Worm (Caenorhabditis elegans) whole organism, late embryonic: ENCODE measurements around the gene F09E10.5.

ENCODE experiments used
- C08G9.2 ChIP-seq: sonication (generic microtip); optimal IDR thresholded peaks from 2 replicates; lab custom pipeline; 2016; ENCODE audit warnings: mild to moderate bottlenecking, missing genetic modification characterization, moderate library complexity, missing compliant biosample characterization
- F13H6.1 ChIP-seq: sonication (generic microtip); optimal IDR thresholded peaks from 2 replicates; lab custom pipeline; 2016; ENCODE audit warnings: missing genetic modification characterization, missing compliant biosample characterization
- ahr-1 ChIP-seq: sonication (generic microtip); optimal IDR thresholded peaks from 2 replicates; lab custom pipeline; 2016; ENCODE audit warnings: missing genetic modification characterization, missing compliant biosample characterization
- ama-1 ChIP-seq: fragments of 150-350 bp; optimal IDR thresholded peaks from 2 replicates; lab custom pipeline; 2014
- ceh-14 ChIP-seq: sonication (generic microtip); optimal IDR thresholded peaks from 2 replicates; lab custom pipeline; 2016; ENCODE audit warnings: missing genotype, missing genetic modification characterization, missing compliant biosample characterization
- ceh-18 ChIP-seq: sonication (generic microtip); optimal IDR thresholded peaks from 2 replicates; lab custom pipeline; 2016; ENCODE audit warnings: missing genetic modification characterization, missing compliant biosample characterization
- ceh-2 ChIP-seq: sonication (generic microtip); optimal IDR thresholded peaks from 2 replicates; lab custom pipeline; 2016; ENCODE audit warnings: missing genotype, missing genetic modification characterization, missing compliant biosample characterization
- ceh-22 ChIP-seq: sonication (generic microtip); optimal IDR thresholded peaks from 2 replicates; lab custom pipeline; 2017; ENCODE audit warnings: missing biosample characterization, missing genetic modification characterization
- ceh-24 ChIP-seq: sonication (generic microtip); optimal IDR thresholded peaks from 2 replicates; lab custom pipeline; 2016; ENCODE audit warnings: mild to moderate bottlenecking, missing genetic modification characterization, missing compliant biosample characterization
- ceh-30 ChIP-seq: fragments of 150-350 bp; optimal IDR thresholded peaks from 2 replicates; lab custom pipeline; 2014; ENCODE audit warnings: missing biosample characterization, missing genetic modification characterization
- ceh-31 ChIP-seq: sonication (generic microtip); optimal IDR thresholded peaks from 2 replicates; lab custom pipeline; 2016; ENCODE audit warnings: missing genetic modification characterization, missing compliant biosample characterization
- ceh-34 ChIP-seq: sonication (generic microtip); optimal IDR thresholded peaks from 2 replicates; lab custom pipeline; 2016; ENCODE audit warnings: mild to moderate bottlenecking, missing genetic modification characterization, missing compliant biosample characterization
- ceh-45 ChIP-seq: fragments of 200-800 bp; sonication (Bioruptor generic); IDR thresholded peaks from 2 replicates; pipeline ENCODE4 v1.3.6; 2022; ENCODE audit warnings: missing genetic modification reagents, missing genetic modification characterization, missing compliant biosample characterization
- ceh-48 ChIP-seq: sonication (generic microtip); optimal IDR thresholded peaks from 2 replicates; lab custom pipeline; 2016; ENCODE audit warnings: missing genetic modification characterization, inconsistent platforms, missing compliant biosample characterization
- ceh-6 ChIP-seq: fragments of 200-800 bp; sonication (Bioruptor generic); optimal IDR thresholded peaks from 2 replicates; lab custom pipeline; 2018; ENCODE audit warnings: mild to moderate bottlenecking, missing genetic modification characterization, missing compliant biosample characterization
- ceh-9 ChIP-seq: sonication (generic microtip); optimal IDR thresholded peaks from 2 replicates; lab custom pipeline; 2016; ENCODE audit warnings: mild to moderate bottlenecking, missing genetic modification characterization, inconsistent platforms, missing compliant biosample characterization
- dmd-4 ChIP-seq: sonication (generic microtip); optimal IDR thresholded peaks from 2 replicates; lab custom pipeline; 2016; ENCODE audit warnings: borderline replicate concordance, missing genetic modification characterization, missing compliant biosample characterization
- dve-1 ChIP-seq: sonication (generic microtip); optimal IDR thresholded peaks from 2 replicates; lab custom pipeline; 2017; ENCODE audit warnings: antibody characterized with exemption, mild to moderate bottlenecking, missing genetic modification characterization, missing compliant biosample characterization
- elt-2 ChIP-seq: sonication (generic microtip); optimal IDR thresholded peaks from 2 replicates; lab custom pipeline; 2016; ENCODE audit warnings: missing genetic modification reagents, missing genetic modification characterization, missing compliant biosample characterization
- elt-4 ChIP-seq: sonication (generic microtip); optimal IDR thresholded peaks from 2 replicates; lab custom pipeline; 2016; ENCODE audit warnings: missing genetic modification characterization, missing compliant biosample characterization
- ets-4 ChIP-seq: sonication (generic microtip); optimal IDR thresholded peaks from 2 replicates; lab custom pipeline; 2016; ENCODE audit warnings: missing genetic modification characterization, missing compliant biosample characterization
- fkh-10 ChIP-seq: fragments of 150-350 bp; optimal IDR thresholded peaks from 2 replicates; lab custom pipeline; 2014; ENCODE audit warnings: missing biosample characterization, missing genetic modification reagents, missing genetic modification characterization
- fkh-6 ChIP-seq: sonication (generic microtip); optimal IDR thresholded peaks from 2 replicates; lab custom pipeline; 2016; ENCODE audit warnings: missing genetic modification characterization, missing compliant biosample characterization
- hlh-30 ChIP-seq: sonication (generic microtip); optimal IDR thresholded peaks from 2 replicates; lab custom pipeline; 2017; ENCODE audit warnings: antibody characterized with exemption, missing genetic modification characterization, missing compliant biosample characterization; ENCODE audit not compliant: insufficient read depth
- hlh-8 ChIP-seq: sonication (generic microtip); optimal IDR thresholded peaks from 2 replicates; lab custom pipeline; 2016; ENCODE audit warnings: missing genotype, missing genetic modification characterization, missing compliant biosample characterization
- lim-6 ChIP-seq: sonication (generic microtip); optimal IDR thresholded peaks from 2 replicates; lab custom pipeline; 2016; ENCODE audit warnings: missing genetic modification characterization, missing compliant biosample characterization
- lin-11 ChIP-seq: fragments of 200-800 bp; sonication (Bioruptor generic); optimal IDR thresholded peaks from 2 replicates; lab custom pipeline; 2018; ENCODE audit warnings: mild to moderate bottlenecking, missing genetic modification characterization, missing compliant biosample characterization
- madf-2 ChIP-seq: sonication (generic microtip); optimal IDR thresholded peaks from 2 replicates; lab custom pipeline; 2017; ENCODE audit warnings: missing genetic modification characterization, missing compliant biosample characterization
- nfya-1 ChIP-seq: sonication (generic microtip); optimal IDR thresholded peaks from 2 replicates; lab custom pipeline; 2017; ENCODE audit warnings: missing genetic modification characterization, mild to moderate bottlenecking, missing compliant biosample characterization, antibody characterized with exemption, moderate library complexity
- nhr-11 ChIP-seq: fragments of 150-350 bp; optimal IDR thresholded peaks from 2 replicates; lab custom pipeline; 2014; ENCODE audit warnings: missing biosample characterization, missing genetic modification characterization
- nhr-232 ChIP-seq: sonication (generic microtip); optimal IDR thresholded peaks from 2 replicates; lab custom pipeline; 2016; ENCODE audit warnings: missing genetic modification characterization, missing compliant biosample characterization
- pag-3 ChIP-seq: sonication (generic microtip); optimal IDR thresholded peaks from 2 replicates; lab custom pipeline; 2016; ENCODE audit warnings: missing compliant biosample characterization, missing genetic modification characterization, borderline replicate concordance
- pat-9 ChIP-seq: fragments of 200-800 bp; sonication (Bioruptor generic); optimal IDR thresholded peaks from 2 replicates; lab custom pipeline; 2018; ENCODE audit warnings: mild to moderate bottlenecking, missing genetic modification characterization, moderate library complexity, missing compliant biosample characterization
- pax-1 ChIP-seq: fragments of 150-350 bp; optimal IDR thresholded peaks from 2 replicates; lab custom pipeline; 2014; ENCODE audit warnings: missing biosample characterization, missing genetic modification characterization
- pha-2 ChIP-seq: sonication (generic microtip); optimal IDR thresholded peaks from 2 replicates; lab custom pipeline; 2017; ENCODE audit warnings: mild to moderate bottlenecking, missing genetic modification characterization, missing compliant biosample characterization
- pha-4 ChIP-seq: fragments of 150-350 bp; optimal IDR thresholded peaks from 2 replicates; lab custom pipeline; 2018; ENCODE audit warnings: missing biosample characterization, missing genetic modification reagents, missing genetic modification characterization
- pqm-1 ChIP-seq: sonication (generic microtip); optimal IDR thresholded peaks from 2 replicates; lab custom pipeline; 2016; ENCODE audit warnings: missing genetic modification characterization, missing compliant biosample characterization
- pros-1 ChIP-seq: fragments of 150-350 bp; optimal IDR thresholded peaks from 2 replicates; lab custom pipeline; 2014; ENCODE audit warnings: missing biosample characterization, missing genetic modification reagents, missing genetic modification characterization
- ref-2 ChIP-seq: sonication (generic microtip); optimal IDR thresholded peaks from 2 replicates; lab custom pipeline; 2016; ENCODE audit warnings: missing genetic modification characterization, missing compliant biosample characterization
- rnt-1 ChIP-seq: sonication (generic microtip); optimal IDR thresholded peaks from 2 replicates; lab custom pipeline; 2016; ENCODE audit warnings: missing genetic modification characterization, missing compliant biosample characterization
- sdc-2 ChIP-seq: sonication (generic microtip); optimal IDR thresholded peaks from 2 replicates; lab custom pipeline; 2016; ENCODE audit warnings: missing genotype, missing genetic modification characterization, missing compliant biosample characterization
- syd-9 ChIP-seq: sonication (generic microtip); optimal IDR thresholded peaks from 2 replicates; lab custom pipeline; 2016; ENCODE audit warnings: mild to moderate bottlenecking, missing genetic modification characterization, moderate library complexity, missing compliant biosample characterization
- tbx-2 ChIP-seq: sonication (generic microtip); optimal IDR thresholded peaks from 2 replicates; lab custom pipeline; 2016; ENCODE audit warnings: missing genetic modification characterization, missing compliant biosample characterization
- ttx-3 ChIP-seq: sonication (generic microtip); optimal IDR thresholded peaks from 2 replicates; lab custom pipeline; 2016; ENCODE audit warnings: missing genetic modification reagents, missing genetic modification characterization, missing compliant biosample characterization
- unc-42 ChIP-seq: sonication (generic microtip); optimal IDR thresholded peaks from 2 replicates; lab custom pipeline; 2016; ENCODE audit warnings: missing genotype, missing genetic modification characterization, missing compliant biosample characterization
- unc-55 ChIP-seq: sonication (generic microtip); optimal IDR thresholded peaks from 2 replicates; lab custom pipeline; 2017; ENCODE audit warnings: missing biosample characterization, missing genetic modification reagents, missing genetic modification characterization
- unc-86 ChIP-seq: sonication (generic microtip); optimal IDR thresholded peaks from 2 replicates; lab custom pipeline; 2016; ENCODE audit warnings: missing genetic modification characterization, missing compliant biosample characterization
- ztf-16 ChIP-seq: sonication (generic microtip); optimal IDR thresholded peaks from 2 replicates; lab custom pipeline; 2017; ENCODE audit warnings: missing genetic modification characterization, missing compliant biosample characterization

The F09E10.5 gene

DNA sequence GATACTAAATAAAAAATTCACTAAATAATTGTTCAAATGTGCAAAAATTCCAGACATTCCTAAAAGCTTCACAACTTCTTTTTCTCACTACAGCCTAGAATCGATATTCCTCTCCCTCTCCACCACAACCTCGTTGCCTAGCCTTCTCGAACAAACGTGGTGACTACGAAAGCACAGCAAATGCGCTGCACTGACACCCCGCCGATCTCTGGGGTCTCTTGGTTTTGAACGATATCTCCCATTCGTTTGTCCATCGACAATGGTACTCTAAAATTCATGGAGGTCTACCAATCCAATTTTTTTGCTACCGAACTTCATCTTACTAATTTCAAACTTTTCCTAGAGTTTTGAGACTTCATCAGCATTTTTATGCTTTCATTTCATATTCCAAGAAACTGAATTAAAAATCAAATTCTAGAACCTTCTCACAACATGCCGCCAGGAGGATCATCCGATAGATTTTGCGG is 43.8 kb downstream of the F09E10.5 start, which contains the start of gene W05H7.1 (continued):
- TF ChIP-seq ceh-9 (tag; lab: Kevin White, UChicago) (no peak), ztf-16 (tag; lab: Kevin White, UChicago) (no peak), tbx-2 (tag; lab: Kevin White, UChicago) (peak; percentile 60), ceh-22 (tag; lab: Kevin White, UChicago) (no peak), ceh-24 (tag; lab: Kevin White, UChicago) (no peak), ceh-6 (GFP tag; lab: Kevin White, UChicago) (no peak), elt-4 (tag; lab: Kevin White, UChicago) (no peak), unc-86 (no peak), ceh-45 (no peak)

DNA sequence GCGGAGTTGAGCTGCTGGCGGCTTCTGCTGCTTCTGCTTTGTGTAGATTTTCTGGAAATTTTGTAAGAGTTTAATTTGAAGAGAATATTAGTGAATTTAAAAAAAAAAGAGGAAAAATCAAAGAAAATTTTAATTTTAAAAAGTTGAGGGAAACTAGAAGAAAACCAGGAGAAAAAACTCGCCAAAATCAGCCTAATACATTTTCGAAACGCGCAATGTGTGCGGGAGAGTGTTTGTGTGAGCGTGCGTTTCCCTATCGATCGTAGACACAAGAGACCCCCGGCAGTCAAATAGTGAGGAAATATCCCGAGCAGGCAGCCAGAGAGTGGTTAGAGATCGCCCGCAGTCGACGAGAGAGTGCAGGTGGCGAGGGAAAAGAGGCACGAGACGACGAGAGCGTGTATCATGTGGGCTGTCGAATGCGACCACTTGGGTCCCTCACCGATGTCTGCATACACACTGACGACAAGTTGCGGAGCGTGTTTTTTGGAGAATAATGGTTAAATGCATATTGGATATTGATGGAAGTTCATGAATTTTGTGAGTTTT is 47.5 kb downstream of the F09E10.5 start, which contains the start of gene zfp-3:
Gene zfp-3 (minus strand): TSS at position 51 of the 549 bp plus-strand sequence.
- TF ChIP-seq madf-2 (tag; lab: Kevin White, UChicago) (peak; percentile 8), sdc-2 (tag; lab: Kevin White, UChicago) (peak; percentile 92), pag-3 (tag; lab: Kevin White, UChicago) (no peak), lim-6 (tag; lab: Kevin White, UChicago) (peak; percentile 29), pha-4 (no peak), lin-11 (tag; lab: Kevin White, UChicago) (no peak), syd-9 (tag; lab: Kevin White, UChicago) (peak; percentile 42), ttx-3 (tag; lab: Kevin White, UChicago) (no peak), ceh-14 (peak; percentile 64), pqm-1 (tag; lab: Kevin White, UChicago) (peak; percentile 67), pat-9 (tag; lab: Kevin White, UChicago) (no peak), ceh-18 (tag; lab: Kevin White, UChicago) (peak; percentile 92), fkh-10 (GFP tag; lab: Kevin White, UChicago) (no peak), ama-1 (peak; percentile 49), rnt-1 (tag; lab: Kevin White, UChicago) (peak; percentile 67), hlh-8 (peak; percentile 32), nfya-1 (tag; lab: Kevin White, UChicago) (peak; percentile 95), ceh-45 (no peak), unc-86 (peak; percentile 25), F13H6.1 (tag; lab: Kevin White, UChicago) (peak; percentile 82), ceh-24 (tag; lab: Kevin White, UChicago) (no peak), unc-42 (tag; lab: Kevin White, UChicago) (peak; percentile 76), nhr-11 (tag; lab: Kevin White, UChicago) (no peak), ceh-2 (peak; percentile 23), nhr-232 (peak; percentile 25), ets-4 (tag; lab: Kevin White, UChicago) (peak; percentile 73), pros-1 (tag; lab: Kevin White, UChicago) (peak; percentile 75), pax-1 (tag; lab: Kevin White, UChicago) (peak; percentile 53), dmd-4 (tag; lab: Kevin White, UChicago) (peak; percentile 40), unc-55 (GFP tag; lab: Kevin White, UChicago) (peak; percentile 67), dve-1 (tag; lab: Kevin White, UChicago) (peak; percentile 91), tbx-2 (tag; lab: Kevin White, UChicago) (peak; percentile 79), C08G9.2 (tag; lab: Kevin White, UChicago) (peak; percentile 38), ceh-34 (peak; percentile 87), elt-2 (tag; lab: Kevin White, UChicago) (peak; percentile 3), fkh-6 (no peak), pha-2 (tag; lab: Kevin White, UChicago) (peak; percentile 31), hlh-30 (tag; lab: Kevin White, UChicago) (peak; percentile 98), ref-2 (tag; lab: Kevin White, UChicago) (peak; percentile 86), ceh-22 (tag; lab: Kevin White, UChicago) (no peak), ceh-48 (peak; percentile 83), ceh-31 (tag; lab: Kevin White, UChicago) (peak; percentile 90), ceh-30 (tag; lab: Kevin White, UChicago) (peak; percentile 54), elt-4 (tag; lab: Kevin White, UChicago) (no peak), ahr-1 (no peak)
- TF ChIP-seq, all 69 proteins: peak for 32
